Worm (Caenorhabditis elegans) whole organism, L1 larva: Measurements from ENCODE around the gene Y54F10BM.12.

Experiments
- blmp-1 ChIP-seq: fragments of 150-350 bp; optimal IDR thresholded peaks from 2 replicates; lab custom pipeline; 2014; ENCODE audit warnings: missing biosample characterization, missing genetic modification characterization
- ces-1 ChIP-seq: fragments of 150-350 bp; optimal IDR thresholded peaks from 2 replicates; lab custom pipeline; 2014; ENCODE audit warnings: missing biosample characterization, missing genetic modification reagents, missing genetic modification characterization
- egl-27 ChIP-seq, 2 experiments: fragments of 150-350 bp in 1 of 2; sonication (generic microtip); optimal IDR thresholded peaks; 3 replicates each; lab custom pipeline; 2017 to 2018; ENCODE audit warnings: missing biosample characterization in 2 of 2, missing genetic modification characterization in 2 of 2, missing genetic modification reagents in 2 of 2
- elt-2 ChIP-seq: sonication (generic microtip); optimal IDR thresholded peaks from 2 replicates; lab custom pipeline; 2016; ENCODE audit warnings: missing genetic modification characterization, mild to moderate bottlenecking, inconsistent platforms, missing compliant biosample characterization, missing genetic modification reagents
- nhr-77 ChIP-seq: fragments of 150-350 bp; optimal IDR thresholded peaks from 2 replicates; lab custom pipeline; 2014; ENCODE audit warnings: missing biosample characterization, missing genetic modification characterization
- unc-130 ChIP-seq: fragments of 150-350 bp; optimal IDR thresholded peaks from 2 replicates; lab custom pipeline; 2017; ENCODE audit warnings: missing biosample characterization, missing genetic modification characterization, inconsistent platforms
- zag-1 ChIP-seq: fragments of 150-350 bp; optimal IDR thresholded peaks from 2 replicates; lab custom pipeline; 2014; ENCODE audit warnings: missing biosample characterization, missing genetic modification characterization

- TF ChIP-seq unc-130 (no peak), ces-1 (GFP tag; lab: Kevin White, UChicago) (no peak), zag-1 (tag; lab: Kevin White, UChicago) (no peak), blmp-1 (peak; percentile 35), nhr-77 (tag; lab: Kevin White, UChicago) (no peak), egl-27 (tag; optimal IDR thresholded peaks at IDR 0.05; lab: Kevin White, UChicago) (no peak), elt-2 (no peak)
These were observed 1.6 kb upstream of the Y54F10BM.12 start, which contains the start of the genes Y54F10BM.13 and ppm-1.D for ce11 chrIII:2331033-2331625.
